Fruit fly (Drosophila melanogaster) whole organism, wandering third instar larva: ENCODE results near the gene Irc.

Source experiments
- CG9705 ChIP-seq: fragments of 200-800 bp; sonication (Bioruptor generic); optimal IDR thresholded peaks from 2 replicates; lab custom pipeline; 2018; ENCODE audit warnings: missing biosample characterization, mild to moderate bottlenecking, missing genetic modification characterization
- GATAd ChIP-seq: sonication (Bioruptor generic); optimal IDR thresholded peaks from 2 replicates; lab custom pipeline; 2016; ENCODE audit warnings: missing biosample characterization, missing genetic modification characterization
- dmrt93B ChIP-seq: fragments of 200-800 bp; sonication (Bioruptor generic); optimal IDR thresholded peaks from 2 replicates; lab custom pipeline; 2018; ENCODE audit warnings: missing biosample characterization, mild to moderate bottlenecking, missing genetic modification characterization
- jim ChIP-seq: fragments of 175-275, 200-325 bp; sonication (Bioruptor generic); optimal IDR thresholded peaks from 2 replicates; lab custom pipeline; 2016; ENCODE audit warnings: missing biosample characterization, mild to moderate bottlenecking, missing genetic modification characterization
- lola ChIP-seq: fragments of >200 bp; optimal IDR thresholded peaks from 2 replicates; lab custom pipeline; 2017; ENCODE audit warnings: missing biosample characterization, missing genetic modification characterization
- psq ChIP-seq: fragments of 200-800 bp; sonication (Bioruptor generic); optimal IDR thresholded peaks from 3 replicates; lab custom pipeline; 2017; ENCODE audit warnings: missing biosample characterization, mild to moderate bottlenecking, missing genetic modification characterization, moderate library complexity
- rgr ChIP-seq: fragments of 200-800 bp; sonication (Bioruptor generic); optimal IDR thresholded peaks from 3 replicates; lab custom pipeline; 2016; ENCODE audit warnings: missing biosample characterization, mild to moderate bottlenecking, missing genetic modification characterization
- usp ChIP-seq: fragments of >200 bp; optimal IDR thresholded peaks from 2 replicates; lab custom pipeline; 2017; ENCODE audit warnings: missing biosample characterization, missing genetic modification characterization

DNA sequence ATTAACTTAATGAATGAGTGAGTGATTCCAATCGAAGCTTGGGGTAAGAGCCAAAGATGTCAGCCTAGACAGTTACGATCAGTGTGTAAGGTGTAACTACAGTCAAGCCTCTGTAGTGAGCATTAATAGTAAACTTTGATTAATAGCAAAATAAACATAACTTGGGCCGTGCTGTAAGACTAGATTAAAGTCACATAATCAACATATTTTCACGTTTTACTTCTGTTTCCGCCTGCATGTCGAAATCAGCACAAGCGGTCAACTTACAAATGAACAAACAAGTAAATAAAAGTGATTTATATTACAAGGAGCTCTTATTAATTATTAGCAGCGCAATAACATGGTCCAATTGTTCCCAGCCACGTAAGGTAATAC, 14.8 kb upstream of the Irc start:
- TF ChIP-seq usp (GFP tag; lab: Kevin White, UChicago) (no peak), lola (GFP tag; lab: Kevin White, UChicago) (no peak), CG9705 (GFP tag; lab: Kevin White, UChicago) (no peak), psq (GFP tag; lab: Kevin White, UChicago) (no peak), jim (no peak), dmrt93B (GFP tag; lab: Kevin White, UChicago) (no peak), rgr (GFP tag; lab: Kevin White, UChicago) (no peak), GATAd (no peak)
